Fruit fly (Drosophila melanogaster) whole organism, prepupa: Measurements from ENCODE around the gene CG10063.

ENCODE experiments used
- Blimp-1 ChIP-seq: fragments of 200-800 bp; sonication (Bioruptor generic); optimal IDR thresholded peaks from 3 replicates; lab custom pipeline; 2017; ENCODE audit warnings: missing biosample characterization, missing genetic modification characterization, mild to moderate bottlenecking, moderate library complexity, missing genetic modification reagents
- CG10669 ChIP-seq: fragments of 200-800 bp; sonication (Bioruptor generic); optimal IDR thresholded peaks from 3 replicates; lab custom pipeline; 2018; ENCODE audit warnings: missing biosample characterization, mild to moderate bottlenecking, missing genetic modification characterization, moderate library complexity
- CG11294 ChIP-seq: fragments of 200-800 bp; sonication (Bioruptor generic); IDR thresholded peaks from 2 replicates; pipeline ENCODE4 v1.3.6; 2022; ENCODE audit warnings: missing biosample characterization, missing genetic modification characterization
- CG11762 ChIP-seq: fragments of 200-800 bp; sonication (Bioruptor generic); optimal IDR thresholded peaks from 3 replicates; lab custom pipeline; 2016; ENCODE audit warnings: missing biosample characterization, missing genetic modification characterization; ENCODE audit not compliant: insufficient read depth
- CG11902 ChIP-seq: fragments of 200-800 bp; sonication (Bioruptor generic); optimal IDR thresholded peaks from 3 replicates; lab custom pipeline; 2016; ENCODE audit warnings: missing biosample characterization, missing genetic modification characterization
- CG15336 ChIP-seq: fragments of 200-800 bp; sonication (Bioruptor generic); IDR thresholded peaks from 2 replicates; pipeline ENCODE4 v1.3.6; 2022; ENCODE audit warnings: missing biosample characterization, missing genetic modification characterization
- CG16779 ChIP-seq: fragments of 200-800 bp; sonication (Bioruptor generic); optimal IDR thresholded peaks from 3 replicates; lab custom pipeline; 2017; ENCODE audit warnings: missing biosample characterization, mild to moderate bottlenecking, missing genetic modification characterization
- CG3032 ChIP-seq: fragments of 200-800 bp; optimal IDR thresholded peaks from 2 replicates; lab custom pipeline; 2019; ENCODE audit warnings: missing biosample characterization, mild to moderate bottlenecking, missing genetic modification characterization, moderate library complexity
- CG31627 ChIP-seq: fragments of 200-800 bp; sonication (Bioruptor generic); optimal IDR thresholded peaks from 3 replicates; lab custom pipeline; 2016; ENCODE audit warnings: missing biosample characterization, missing genetic modification characterization
- CG32006 ChIP-seq: fragments of 200-800 bp; sonication (Bioruptor generic); optimal IDR thresholded peaks from 3 replicates; lab custom pipeline; 2017; ENCODE audit warnings: missing biosample characterization, mild to moderate bottlenecking, missing genetic modification characterization
- CG34406 ChIP-seq: fragments of 200-800 bp; sonication (Bioruptor generic); optimal IDR thresholded peaks from 3 replicates; lab custom pipeline; 2016; ENCODE audit warnings: missing biosample characterization, missing genetic modification characterization
- CG3919 ChIP-seq: fragments of 200-800 bp; sonication (Bioruptor generic); optimal IDR thresholded peaks from 3 replicates; lab custom pipeline; 2016; ENCODE audit warnings: missing biosample characterization, missing genetic modification characterization
- CG4318 ChIP-seq: fragments of 200-800 bp; sonication (Bioruptor generic); optimal IDR thresholded peaks from 3 replicates; lab custom pipeline; 2017; ENCODE audit warnings: missing biosample characterization, mild to moderate bottlenecking, missing genetic modification characterization
- CG6808 ChIP-seq: fragments of 200-800 bp; sonication (Bioruptor generic); optimal IDR thresholded peaks from 3 replicates; lab custom pipeline; 2017; ENCODE audit warnings: missing biosample characterization, missing genetic modification characterization, mild to moderate bottlenecking, moderate library complexity, missing genetic modification reagents
- CG6854 ChIP-seq: fragments of 200-800 bp; sonication (Bioruptor generic); optimal IDR thresholded peaks from 2 replicates; lab custom pipeline; 2017; ENCODE audit warnings: missing biosample characterization, mild to moderate bottlenecking, missing genetic modification characterization
- CG8632 ChIP-seq: fragments of 200-800 bp; sonication (Bioruptor generic); optimal IDR thresholded peaks from 3 replicates; lab custom pipeline; 2016; ENCODE audit warnings: missing biosample characterization, missing genetic modification characterization
- Eip78C ChIP-seq: fragments of 200-800 bp; sonication (Bioruptor generic); peaks from one replicate; lab custom pipeline; 2016; ENCODE audit warnings: missing biosample characterization, missing genetic modification characterization
- Ets21C ChIP-seq: fragments of 200-800 bp; sonication (Bioruptor generic); optimal IDR thresholded peaks from 3 replicates; lab custom pipeline; 2016; ENCODE audit warnings: missing biosample characterization, missing genetic modification characterization
- Hr39 ChIP-seq: fragments of 200-800 bp; sonication (Bioruptor generic); optimal IDR thresholded peaks from 2 replicates; lab custom pipeline; 2016; ENCODE audit warnings: missing biosample characterization, missing genetic modification characterization
- Lpt ChIP-seq: fragments of 200-800 bp; sonication (Bioruptor generic); optimal IDR thresholded peaks from 3 replicates; lab custom pipeline; 2016; ENCODE audit warnings: missing biosample characterization, missing genetic modification characterization
- Met ChIP-seq: fragments of 200-800 bp; sonication (Bioruptor generic); optimal IDR thresholded peaks from 3 replicates; lab custom pipeline; 2016; ENCODE audit warnings: missing biosample characterization, missing genetic modification characterization
- Smox ChIP-seq: fragments of 200-800 bp; sonication (Bioruptor generic); optimal IDR thresholded peaks from 3 replicates; lab custom pipeline; 2016; ENCODE audit warnings: missing biosample characterization, missing genetic modification characterization
- Sox102F ChIP-seq: fragments of 200-800 bp; sonication (Bioruptor generic); optimal IDR thresholded peaks from 2 replicates; lab custom pipeline; 2016; ENCODE audit warnings: missing biosample characterization, mild to moderate bottlenecking, missing genetic modification characterization
- Sox15 ChIP-seq: fragments of 200-800 bp; sonication (Bioruptor generic); optimal IDR thresholded peaks from 3 replicates; lab custom pipeline; 2016; ENCODE audit warnings: missing biosample characterization, missing genetic modification characterization
- achi ChIP-seq: fragments of 200-800 bp; sonication (Bioruptor generic); optimal IDR thresholded peaks from 3 replicates; lab custom pipeline; 2016; ENCODE audit warnings: missing biosample characterization, missing genetic modification characterization
- acj6 ChIP-seq: fragments of 200-800 bp; sonication (Bioruptor generic); optimal IDR thresholded peaks from 3 replicates; lab custom pipeline; 2016; ENCODE audit warnings: missing biosample characterization, missing genetic modification characterization
- cyc ChIP-seq: fragments of 200-800 bp; sonication (Bioruptor generic); optimal IDR thresholded peaks from 3 replicates; lab custom pipeline; 2016; ENCODE audit warnings: missing biosample characterization, missing genetic modification characterization
- dac ChIP-seq: fragments of 200-800 bp; sonication (Bioruptor generic); optimal IDR thresholded peaks from 2 replicates; lab custom pipeline; 2017; ENCODE audit warnings: missing biosample characterization, mild to moderate bottlenecking, missing genetic modification characterization
- dsx ChIP-seq: fragments of 200-800 bp; optimal IDR thresholded peaks from 3 replicates; lab custom pipeline; 2019; ENCODE audit warnings: missing biosample characterization, mild to moderate bottlenecking, missing genetic modification characterization, moderate library complexity; ENCODE audit not compliant: poor library complexity, severe bottlenecking
- fd85E ChIP-seq: fragments of 200-800 bp; sonication (Bioruptor generic); optimal IDR thresholded peaks from 3 replicates; lab custom pipeline; 2016; ENCODE audit warnings: missing biosample characterization, missing genetic modification characterization
- fkh ChIP-seq: fragments of 200-800 bp; sonication (Bioruptor generic); optimal IDR thresholded peaks from 3 replicates; lab custom pipeline; 2017; ENCODE audit warnings: missing biosample characterization, mild to moderate bottlenecking, missing genetic modification characterization, moderate library complexity
- lz ChIP-seq: fragments of 200-800 bp; sonication (Bioruptor generic); optimal IDR thresholded peaks from 3 replicates; lab custom pipeline; 2016; ENCODE audit warnings: missing biosample characterization, missing genetic modification characterization
- pdm3 ChIP-seq: fragments of 200-800 bp; sonication (Bioruptor generic); optimal IDR thresholded peaks from 3 replicates; lab custom pipeline; 2016; ENCODE audit warnings: missing biosample characterization, missing genetic modification characterization
- svp ChIP-seq: fragments of 200-800 bp; sonication (Bioruptor generic); peaks from one replicate; lab custom pipeline; 2016; ENCODE audit warnings: missing biosample characterization, missing genetic modification characterization
- topi ChIP-seq: fragments of 200-800 bp; sonication (Bioruptor generic); optimal IDR thresholded peaks from 3 replicates; lab custom pipeline; 2016; ENCODE audit warnings: missing biosample characterization, missing genetic modification characterization
- vri ChIP-seq: fragments of 200-800 bp; sonication (Bioruptor generic); optimal IDR thresholded peaks from 3 replicates; lab custom pipeline; 2016; ENCODE audit warnings: missing biosample characterization, mild to moderate bottlenecking, missing genetic modification characterization

The CG10063 gene

dm6 chr3L:6988942-6989569 lies 16.8 kb upstream of the CG10063 start (continued):
- TF ChIP-seq Met = peak; percentile 51
- TF ChIP-seq Hr39 = peak; percentile 44
- peak; percentile 69 for TF ChIP-seq Sox15 (GFP tag; lab: Kevin White, UChicago)
- TF ChIP-seq Blimp-1 (GFP tag; lab: Kevin White, UChicago) = peak; percentile 63
- peak; percentile 82 for TF ChIP-seq CG6808
- TF ChIP-seq vri = no peak
- no peak for TF ChIP-seq fd85E (GFP tag; lab: Kevin White, UChicago)
- peak; percentile 61 for TF ChIP-seq dac (GFP tag; lab: Kevin White, UChicago)
- peak; percentile 48 for TF ChIP-seq Smox (GFP tag; lab: Kevin White, UChicago)
- TF ChIP-seq lz (GFP tag; lab: Kevin White, UChicago) = peak; percentile 69
- peak; percentile 21 for TF ChIP-seq Ets21C (GFP tag; lab: Kevin White, UChicago)
- peak; percentile 73 for TF ChIP-seq CG11902 (GFP tag; lab: Kevin White, UChicago)
- peak; percentile 70 for TF ChIP-seq acj6 (GFP tag; lab: Kevin White, UChicago)
- TF ChIP-seq CG34406 (GFP tag; lab: Kevin White, UChicago) = peak; percentile 78
- TF ChIP-seq CG11294 = peak; percentile 38; the same call in 1 of the 2 replicates
- TF ChIP-seq CG4318 (GFP tag; lab: Kevin White, UChicago) = peak; percentile 78

DNA sequence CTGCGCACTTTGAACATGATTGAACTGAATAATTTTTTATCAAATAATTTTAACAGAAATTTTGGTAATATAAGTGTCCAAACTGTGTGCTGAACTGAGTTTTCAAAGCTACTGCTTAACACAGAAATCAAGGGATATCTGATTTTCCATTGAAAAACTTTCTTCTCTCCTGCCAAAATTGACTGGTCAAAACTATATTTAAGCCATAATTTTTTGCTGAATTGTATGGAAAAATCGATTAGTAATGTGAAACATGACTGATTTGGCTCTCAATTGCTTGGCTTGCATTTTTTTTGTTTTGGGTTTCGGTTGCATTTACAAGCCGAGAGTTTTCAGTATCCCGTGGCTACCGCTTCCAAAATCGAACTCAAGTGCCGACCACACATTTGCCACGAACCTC lies 12.2 kb upstream of the CG10063 start, which contains the start of the genes CG32388 and CG43439:
TSS of gene CG32388 (minus strand) at position 101 of the 400 bp plus-strand sequence.
TSS of gene CG43439 (minus strand) at position 101 of the 400 bp plus-strand sequence.
- TF ChIP-seq Ets21C (GFP tag; lab: Kevin White, UChicago) (no peak), pdm3 (no peak), CG3032 (tag; lab: Kevin White, UChicago) (no peak), lz (GFP tag; lab: Kevin White, UChicago) (no peak), Sox15 (GFP tag; lab: Kevin White, UChicago) (no peak), CG3919 (GFP tag; lab: Kevin White, UChicago) (no peak), CG16779 (no peak), Met (no peak), CG31627 (GFP tag; lab: Kevin White, UChicago) (no peak)

DNA sequence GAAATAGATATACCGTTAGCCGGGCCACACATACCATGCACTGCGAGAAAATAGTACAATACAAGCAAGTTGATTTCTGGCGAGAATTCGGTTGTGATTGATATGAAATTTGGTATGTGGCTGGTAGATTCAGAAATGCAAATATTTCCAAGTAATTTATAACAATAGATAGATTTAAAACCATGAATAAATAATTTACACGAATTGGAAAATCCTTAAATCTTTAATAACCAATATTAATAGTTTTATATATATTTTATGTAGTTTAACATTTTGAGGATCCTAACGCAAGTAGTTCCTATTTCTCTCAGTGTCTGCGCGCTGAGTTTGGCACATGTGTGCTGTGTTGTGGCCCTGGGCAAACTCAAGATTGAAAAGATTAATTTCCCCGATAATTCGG lies 9.6 kb upstream of the CG10063 start:
- TF ChIP-seq dac (GFP tag; lab: Kevin White, UChicago) (no peak), achi (GFP tag; lab: Kevin White, UChicago) (peak; percentile 23), Eip78C (GFP tag; lab: Kevin White, UChicago) (peak; percentile 30), Sox102F (no peak), pdm3 (no peak), svp (GFP tag; lab: Kevin White, UChicago) (peak; percentile 28), CG31627 (GFP tag; lab: Kevin White, UChicago) (no peak), CG11762 (GFP tag; lab: Kevin White, UChicago) (no peak), CG6854 (GFP tag; lab: Kevin White, UChicago) (no peak), cyc (GFP tag; lab: Kevin White, UChicago) (no peak), Lpt (GFP tag; lab: Kevin White, UChicago) (no peak), CG8632 (GFP tag; lab: Kevin White, UChicago) (no peak), topi (GFP tag; lab: Kevin White, UChicago) (no peak), CG32006 (peak; percentile 27), dsx (no peak), CG15336 (GFP tag; lab: Robert Waterston, UW) (peak; percentile 22; the same call in 1 of the 2 replicates)

DNA sequence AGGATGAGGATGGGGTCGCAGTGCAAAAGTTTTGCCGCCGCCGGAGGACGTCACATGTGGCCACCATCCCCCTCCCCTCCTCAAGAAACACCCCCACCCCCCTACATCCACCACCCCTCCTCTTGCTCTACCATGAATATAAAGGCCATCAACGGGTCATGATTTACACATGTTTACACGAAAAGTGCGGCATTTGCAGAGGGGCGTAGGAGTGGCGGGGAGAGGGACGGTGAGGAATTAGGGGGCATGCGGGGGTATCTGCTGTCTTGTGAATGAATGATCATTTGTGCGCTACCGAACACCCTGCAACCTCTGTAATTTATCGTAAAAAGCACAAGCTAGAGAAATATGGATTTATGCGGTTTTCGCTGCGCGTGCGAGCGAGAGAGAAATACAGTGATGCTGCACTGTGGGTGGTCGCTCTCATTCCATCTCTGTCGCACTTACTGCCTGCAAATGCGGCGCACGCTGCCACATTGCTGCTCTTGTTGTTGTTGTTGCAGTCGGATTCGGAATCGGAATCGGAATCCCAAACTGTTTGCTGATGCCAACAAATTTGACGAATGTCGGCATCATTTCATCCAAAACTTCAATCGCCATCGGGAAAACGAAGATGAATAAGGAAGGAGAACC lies 9.0 kb upstream of the CG10063 start:
- TF ChIP-seq cyc (GFP tag; lab: Kevin White, UChicago) (no peak), CG16779 (no peak), CG15336 (GFP tag; lab: Robert Waterston, UW) (no peak), Ets21C (GFP tag; lab: Kevin White, UChicago) (no peak), Lpt (GFP tag; lab: Kevin White, UChicago) (no peak), CG10669 (GFP tag; lab: Kevin White, UChicago) (no peak), Blimp-1 (GFP tag; lab: Kevin White, UChicago) (no peak), Smox (GFP tag; lab: Kevin White, UChicago) (no peak), dac (GFP tag; lab: Kevin White, UChicago) (no peak), fkh (no peak)
